Fruit fly (Drosophila melanogaster) whole organism, embryonic: ENCODE measurements around the gene sicily.

ENCODE experiments used
- Abd-B ChIP-seq: fragments of 200-800 bp; sonication (Bioruptor generic); optimal IDR thresholded peaks from 2 replicates; lab custom pipeline; 2018; ENCODE audit warnings: missing biosample characterization, mild to moderate bottlenecking, missing genetic modification characterization, moderate library complexity
- Aef1 ChIP-seq: fragments of 200-800 bp; sonication (Bioruptor generic); IDR thresholded peaks from 3 replicates; pipeline ENCODE4 v1.3.6; 2022; ENCODE audit warnings: missing biosample characterization, missing genetic modification characterization
- Bgb ChIP-seq: fragments of 200-800 bp; sonication (Bioruptor generic); IDR thresholded peaks from 2 replicates; pipeline ENCODE4 v1.3.6; 2022; ENCODE audit warnings: missing biosample characterization, missing genetic modification characterization; ENCODE audit not compliant: partially characterized antibody
- CG10654 ChIP-seq: fragments of 200-800 bp; sonication (Bioruptor generic); optimal IDR thresholded peaks from 2 replicates; lab custom pipeline; 2016; ENCODE audit warnings: missing biosample characterization, missing genetic modification characterization
- CG12391 ChIP-seq: fragments of 200-800 bp; sonication (Bioruptor generic); optimal IDR thresholded peaks from 3 replicates; lab custom pipeline; 2018; ENCODE audit warnings: missing biosample characterization, mild to moderate bottlenecking, missing genetic modification characterization, moderate library complexity
- CG12659 ChIP-seq: fragments of 200-800 bp; sonication (Bioruptor generic); optimal IDR thresholded peaks from 3 replicates; lab custom pipeline; 2017; ENCODE audit warnings: mild to moderate bottlenecking, missing biosample characterization, missing genetic modification reagents, missing genetic modification characterization
- CG14860 ChIP-seq: fragments of 200-800 bp; sonication (Bioruptor generic); IDR thresholded peaks from 3 replicates; pipeline ENCODE4 v1.3.6; 2022; ENCODE audit warnings: missing biosample characterization, missing genetic modification characterization; ENCODE audit not compliant: partially characterized antibody
- CG15514 ChIP-seq: fragments of 200-800 bp; sonication (Bioruptor generic); optimal IDR thresholded peaks from 3 replicates; lab custom pipeline; 2017; ENCODE audit warnings: missing biosample characterization, missing genetic modification characterization, mild to moderate bottlenecking, moderate library complexity, missing genetic modification reagents
- CG2116 ChIP-seq: fragments of 200-800 bp; sonication (Bioruptor generic); optimal IDR thresholded peaks from 3 replicates; lab custom pipeline; 2018; ENCODE audit warnings: missing biosample characterization, mild to moderate bottlenecking, missing genetic modification characterization
- CG33213 ChIP-seq: fragments of 200-800 bp; sonication (Bioruptor generic); optimal IDR thresholded peaks from 3 replicates; lab custom pipeline; 2016; ENCODE audit warnings: missing biosample characterization, missing genetic modification characterization
- CG34224 ChIP-seq: fragments of 200-800 bp; sonication (Bioruptor generic); IDR thresholded peaks from 3 replicates; pipeline ENCODE4 v1.3.6; 2022; ENCODE audit warnings: missing biosample characterization, missing genetic modification characterization; ENCODE audit not compliant: partially characterized antibody
- CG4424 ChIP-seq: fragments of 200-800 bp; sonication (Bioruptor generic); optimal IDR thresholded peaks from 3 replicates; lab custom pipeline; 2016; ENCODE audit warnings: missing biosample characterization, missing genetic modification characterization
- CG4617 ChIP-seq: fragments of 200-800 bp; sonication (Bioruptor generic); optimal IDR thresholded peaks from 3 replicates; lab custom pipeline; 2016; ENCODE audit warnings: missing biosample characterization, missing genetic modification characterization, borderline replicate concordance
- CG7372 ChIP-seq: fragments of 200-800 bp; sonication (Bioruptor generic); IDR thresholded peaks from 2 replicates; pipeline ENCODE4 v1.3.6; 2022; ENCODE audit warnings: missing biosample characterization, missing genetic modification characterization
- CG7963 ChIP-seq: fragments of 200-800 bp; sonication (Bioruptor generic); IDR thresholded peaks from 3 replicates; pipeline ENCODE4 v1.3.6; 2022; ENCODE audit warnings: missing biosample characterization, missing genetic modification characterization; ENCODE audit not compliant: partially characterized antibody
- CG8290 ChIP-seq, 3 experiments: fragments of 200-800 bp; sonication (Bioruptor generic); optimal IDR thresholded peaks; 2 replicates each; lab custom pipeline; 2016 to 2019; ENCODE audit warnings: missing biosample characterization in 3 of 3, missing genetic modification characterization in 3 of 3, mild to moderate bottlenecking in 2 of 3, moderate library complexity in 1 of 3
- CG9932 ChIP-seq: fragments of 200-800 bp; sonication (Bioruptor generic); IDR thresholded peaks from 2 replicates; pipeline ENCODE4 v1.3.6; 2022; ENCODE audit warnings: missing biosample characterization, missing genetic modification characterization
- Dp ChIP-seq: fragments of 200-800 bp; sonication (Bioruptor generic); optimal IDR thresholded peaks from 2 replicates; lab custom pipeline; 2018; ENCODE audit warnings: missing biosample characterization, mild to moderate bottlenecking, missing genetic modification characterization, moderate library complexity
- Dref ChIP-seq: fragments of 200-800 bp; sonication (Bioruptor generic); IDR thresholded peaks from 2 replicates; pipeline ENCODE4 v1.3.6; 2022; ENCODE audit warnings: missing biosample characterization, missing genetic modification characterization
- Fer1 ChIP-seq: fragments of 200-800 bp; sonication (Bioruptor generic); optimal IDR thresholded peaks from 2 replicates; lab custom pipeline; 2017; ENCODE audit warnings: missing biosample characterization, mild to moderate bottlenecking, missing genetic modification characterization
- Hsf ChIP-seq: fragments of 200-800 bp; sonication (Bioruptor generic); optimal IDR thresholded peaks from 3 replicates; lab custom pipeline; 2016; ENCODE audit warnings: missing biosample characterization, missing genetic modification characterization
- MBD-R2 ChIP-seq: fragments of 200-800 bp; sonication (Bioruptor generic); IDR thresholded peaks from 2 replicates; pipeline ENCODE4 v1.3.6; 2022; ENCODE audit warnings: missing biosample characterization, missing genetic modification characterization
- MESR4 ChIP-seq: fragments of 200-800 bp; sonication (Bioruptor generic); optimal IDR thresholded peaks from 2 replicates; lab custom pipeline; 2018; ENCODE audit warnings: missing biosample characterization, mild to moderate bottlenecking, missing genetic modification characterization, moderate library complexity
- Max ChIP-seq: fragments of 200-800 bp; sonication (Bioruptor generic); optimal IDR thresholded peaks from 2 replicates; lab custom pipeline; 2016; ENCODE audit warnings: missing biosample characterization, mild to moderate bottlenecking, missing genetic modification characterization
- Rfx ChIP-seq: fragments of 200-800 bp; sonication (Bioruptor generic); IDR thresholded peaks from 2 replicates; pipeline ENCODE4 v1.3.6; 2022; ENCODE audit warnings: missing biosample characterization, missing genetic modification characterization
- Sin3A ChIP-seq: fragments of >200 bp; optimal IDR thresholded peaks from 2 replicates; lab custom pipeline; 2018
- Six4 ChIP-seq: fragments of 200-800 bp; sonication (Bioruptor generic); optimal IDR thresholded peaks from 2 replicates; lab custom pipeline; 2016; ENCODE audit warnings: missing biosample characterization, missing genetic modification characterization
- Xbp1 ChIP-seq: fragments of 200-800 bp; sonication (Bioruptor generic); optimal IDR thresholded peaks from 3 replicates; lab custom pipeline; 2016; ENCODE audit warnings: missing biosample characterization, mild to moderate bottlenecking, missing genetic modification characterization
- al ChIP-seq: fragments of 200-800 bp; sonication (Bioruptor generic); IDR thresholded peaks from 2 replicates; pipeline ENCODE4 v1.3.6; 2022; ENCODE audit warnings: missing biosample characterization, missing genetic modification characterization
- chinmo ChIP-seq: fragments of 200-800 bp; sonication (Bioruptor generic); IDR thresholded peaks from 4 replicates; pipeline ENCODE4 v1.3.6; 2022; ENCODE audit warnings: missing biosample characterization, missing genetic modification characterization; ENCODE audit not compliant: partially characterized antibody
- dm ChIP-seq: fragments of 200-800 bp; sonication (Bioruptor generic); optimal IDR thresholded peaks from 3 replicates; lab custom pipeline; 2016; ENCODE audit warnings: missing biosample characterization, missing genetic modification characterization
- emc ChIP-seq: fragments of 200-800 bp; sonication (Bioruptor generic); optimal IDR thresholded peaks from 2 replicates; lab custom pipeline; 2016; ENCODE audit warnings: missing biosample characterization, missing genetic modification characterization
- fd64A ChIP-seq: fragments of 200-800 bp; sonication (Bioruptor generic); optimal IDR thresholded peaks from 3 replicates; lab custom pipeline; 2018; ENCODE audit warnings: missing biosample characterization, mild to moderate bottlenecking, missing genetic modification characterization
- gfzf ChIP-seq: fragments of 200-800 bp; sonication (Bioruptor generic); optimal IDR thresholded peaks from 2 replicates; lab custom pipeline; 2016; ENCODE audit warnings: missing biosample characterization, mild to moderate bottlenecking, missing genetic modification characterization, moderate library complexity
- hbn ChIP-seq: fragments of 200-800 bp; sonication (Bioruptor generic); IDR thresholded peaks from 2 replicates; pipeline ENCODE4 v1.3.6; 2022; ENCODE audit warnings: missing biosample characterization, missing genetic modification characterization; ENCODE audit not compliant: partially characterized antibody
- ind ChIP-seq: fragments of 200-800 bp; sonication (Bioruptor generic); optimal IDR thresholded peaks from 3 replicates; lab custom pipeline; 2016; ENCODE audit warnings: missing biosample characterization, missing genetic modification characterization
- kay ChIP-seq: fragments of 200-800 bp; sonication (Bioruptor generic); optimal IDR thresholded peaks from 2 replicates; lab custom pipeline; 2016; ENCODE audit warnings: missing biosample characterization, missing genetic modification characterization
- mam ChIP-seq: fragments of 200-800 bp; sonication (Bioruptor generic); optimal IDR thresholded peaks from 3 replicates; lab custom pipeline; 2016; ENCODE audit warnings: missing biosample characterization, missing genetic modification characterization
- mld ChIP-seq: fragments of 200-800 bp; sonication (Bioruptor generic); IDR thresholded peaks from 3 replicates; pipeline ENCODE4 v1.3.6; 2022; ENCODE audit warnings: missing biosample characterization, missing genetic modification characterization; ENCODE audit not compliant: partially characterized antibody
- nerfin-2 ChIP-seq: fragments of 200-800 bp; sonication (Bioruptor generic); IDR thresholded peaks from 2 replicates; pipeline ENCODE4 v1.3.6; 2022; ENCODE audit warnings: missing biosample characterization, missing genetic modification characterization; ENCODE audit not compliant: partially characterized antibody
- sisA ChIP-seq: fragments of 200-800 bp; sonication (Bioruptor generic); IDR thresholded peaks from 2 replicates; pipeline ENCODE4 v1.3.6; 2022; ENCODE audit warnings: missing biosample characterization, missing genetic modification characterization
- slbo ChIP-seq: fragments of 200-800 bp; sonication (Bioruptor generic); IDR thresholded peaks from 2 replicates; pipeline ENCODE4 v1.3.6; 2022; ENCODE audit warnings: missing biosample characterization, missing genetic modification characterization
- sna ChIP-seq: fragments of 200-800 bp; sonication (Bioruptor generic); IDR thresholded peaks from 2 replicates; pipeline ENCODE4 v1.3.6; 2022; ENCODE audit warnings: missing biosample characterization, missing genetic modification characterization; ENCODE audit not compliant: partially characterized antibody
- ssp ChIP-seq: fragments of 200-800 bp; sonication (Bioruptor generic); IDR thresholded peaks from 2 replicates; pipeline ENCODE4 v1.3.6; 2022; ENCODE audit warnings: missing biosample characterization, missing genetic modification characterization
- stwl ChIP-seq: fragments of 200-800 bp; sonication (Bioruptor generic); optimal IDR thresholded peaks from 3 replicates; lab custom pipeline; 2018; ENCODE audit warnings: missing biosample characterization, mild to moderate bottlenecking, missing genetic modification characterization, moderate library complexity
- vvl ChIP-seq: fragments of 200-800 bp; sonication (Bioruptor generic); IDR thresholded peaks from 2 replicates; pipeline ENCODE4 v1.3.6; 2022; ENCODE audit warnings: missing biosample characterization, missing genetic modification characterization
- z ChIP-seq: fragments of 200-800 bp; sonication (Bioruptor generic); IDR thresholded peaks from 3 replicates; pipeline ENCODE4 v1.3.6; 2022; ENCODE audit warnings: missing biosample characterization, missing genetic modification characterization
- zen2 ChIP-seq: fragments of 200-800 bp; sonication (Bioruptor generic); IDR thresholded peaks from 3 replicates; pipeline ENCODE4 v1.3.6; 2022; ENCODE audit warnings: missing biosample characterization, missing genetic modification characterization; ENCODE audit not compliant: partially characterized antibody
- zfh2 ChIP-seq: fragments of 200-800 bp; sonication (Bioruptor generic); optimal IDR thresholded peaks from 2 replicates; lab custom pipeline; 2016; ENCODE audit warnings: missing biosample characterization, missing genetic modification characterization

sicily gene

dm6 chrX:11905144-11905543 is 13.6 kb downstream of the sicily start, which contains the start of gene Upf1 (continued):
- TF ChIP-seq CG15514, result peak; percentile 25
- TF ChIP-seq CG12391, result peak; percentile 16
- TF ChIP-seq Fer1 (GFP tag; lab: Kevin White, UChicago), result no peak
- TF ChIP-seq mld, result peak; percentile 92
- TF ChIP-seq MBD-R2 (GFP tag; lab: Robert Waterston, UW), result peak; percentile 78
- no peak for TF ChIP-seq zfh2
- peak; percentile 30 for TF ChIP-seq CG12659
- peak; percentile 2 for TF ChIP-seq Hsf
- peak; percentile 36 for TF ChIP-seq CG2116
- TF ChIP-seq Sin3A (lab: Kevin White, UChicago), result peak; percentile 12
- peak; percentile 4 for TF ChIP-seq CG4424 (GFP tag; lab: Kevin White, UChicago)
- peak; percentile 87 for TF ChIP-seq CG34224 (GFP tag; lab: Robert Waterston, UW)
- peak; percentile 30 for TF ChIP-seq mam
- TF ChIP-seq kay (GFP tag; lab: Kevin White, UChicago), result no peak
- TF ChIP-seq CG7963 (GFP tag; lab: Robert Waterston, UW), result peak; percentile 83
- peak; percentile 39; the same call in 1 of the 2 replicates for TF ChIP-seq vvl (GFP tag; lab: Robert Waterston, UW)
- TF ChIP-seq Bgb (GFP tag; lab: Robert Waterston, UW), result peak; percentile 95
- TF ChIP-seq MESR4 (GFP tag; lab: Kevin White, UChicago), result peak; percentile 59
- peak; percentile 15 for TF ChIP-seq dm
- TF ChIP-seq nerfin-2 (GFP tag; lab: Robert Waterston, UW), result peak; percentile 83
- TF ChIP-seq al (GFP tag; lab: Robert Waterston, UW), result 0 out of 2 replicates have a peak, but pooled peaks have one; percentile 26
- 0 out of 2 replicates have a peak, but pooled peaks have one; percentile 8 for TF ChIP-seq ssp
- TF ChIP-seq Dp (GFP tag; lab: Kevin White, UChicago), result peak; percentile 19
- no peak for TF ChIP-seq CG7372 (GFP tag; lab: Robert Waterston, UW)
- TF ChIP-seq emc, result no peak
- peak; percentile 30 for TF ChIP-seq CG8290 (GFP tag; optimal IDR thresholded peaks at IDR 0.05; lab: Kevin White, UChicago)
- TF ChIP-seq CG8290 (tag; optimal IDR thresholded peaks at IDR 0.05; lab: Kevin White, UChicago), result no peak
- TF ChIP-seq Six4 (GFP tag; lab: Kevin White, UChicago), result no peak
- peak; percentile 54; the same call in 1 of the 2 replicates for TF ChIP-seq Rfx
- peak; percentile 82 for TF ChIP-seq sna (GFP tag; lab: Robert Waterston, UW)
- TF ChIP-seq Max, result no peak
- TF ChIP-seq CG10654, result no peak
- peak; percentile 91; the same call in 3 of the 4 replicates for TF ChIP-seq chinmo (GFP tag; lab: Robert Waterston, UW)
- TF ChIP-seq zen2 (GFP tag; lab: Robert Waterston, UW), result peak; percentile 72
- no peak for TF ChIP-seq CG33213 (GFP tag; lab: Kevin White, UChicago)
- peak; percentile 8 for TF ChIP-seq gfzf (GFP tag; lab: Kevin White, UChicago)
- no peak for TF ChIP-seq ind (GFP tag; lab: Kevin White, UChicago)
- TF ChIP-seq stwl (tag; lab: Kevin White, UChicago), result peak; percentile 70
- peak; percentile 29 for TF ChIP-seq Xbp1 (GFP tag; lab: Kevin White, UChicago)
- TF ChIP-seq slbo (GFP tag; lab: Robert Waterston, UW), result peak; percentile 45; the same call in 1 of the 2 replicates
- no peak for TF ChIP-seq Aef1
- TF ChIP-seq z (GFP tag; lab: Robert Waterston, UW), result no peak
- TF ChIP-seq hbn (GFP tag; lab: Robert Waterston, UW), result peak; percentile 88
- TF ChIP-seq Abd-B (GFP tag; lab: Kevin White, UChicago), result peak; percentile 8
- peak; percentile 73 for TF ChIP-seq CG9932 (GFP tag; lab: Robert Waterston, UW)
- no peak for TF ChIP-seq fd64A (GFP tag; lab: Kevin White, UChicago)
- peak; percentile 81 for TF ChIP-seq Dref (GFP tag; lab: Robert Waterston, UW)
- TF ChIP-seq sisA, result no peak
- TF ChIP-seq CG4617 (GFP tag; lab: Kevin White, UChicago), result peak; percentile 66
- TF ChIP-seq CG14860 (GFP tag; lab: Robert Waterston, UW), result peak; percentile 90
